Fruit fly (Drosophila melanogaster) whole organism, embryonic: ENCODE results near the gene CG10208.

Source experiments
- B-H1 ChIP-seq: fragments of 200-800 bp; sonication (Bioruptor generic); IDR thresholded peaks from 3 replicates; pipeline ENCODE4 v1.3.6; 2022; ENCODE audit warnings: missing biosample characterization, missing genetic modification characterization
- CG10209 ChIP-seq: fragments of 200-800 bp; sonication (Bioruptor generic); optimal IDR thresholded peaks from 3 replicates; lab custom pipeline; 2017; ENCODE audit warnings: missing biosample characterization, mild to moderate bottlenecking, missing genetic modification characterization, missing genetic modification reagents
- CG10654 ChIP-seq: fragments of 200-800 bp; sonication (Bioruptor generic); optimal IDR thresholded peaks from 2 replicates; lab custom pipeline; 2016; ENCODE audit warnings: missing biosample characterization, missing genetic modification characterization
- CG10979 ChIP-seq: fragments of 200-800 bp; sonication (Bioruptor generic); optimal IDR thresholded peaks from 2 replicates; lab custom pipeline; 2018; ENCODE audit warnings: missing biosample characterization, mild to moderate bottlenecking, missing genetic modification characterization, moderate library complexity
- CG12104 ChIP-seq: fragments of 200-800 bp; sonication (Bioruptor generic); optimal IDR thresholded peaks from 3 replicates; lab custom pipeline; 2016; ENCODE audit warnings: missing biosample characterization, missing genetic modification characterization
- CG13123 ChIP-seq: fragments of 200-800 bp; sonication (Bioruptor generic); optimal IDR thresholded peaks from 2 replicates; lab custom pipeline; 2016; ENCODE audit warnings: missing biosample characterization, missing genetic modification characterization
- CG13775 ChIP-seq: fragments of 200-800 bp; sonication (Bioruptor generic); optimal IDR thresholded peaks from 3 replicates; lab custom pipeline; 2017; ENCODE audit warnings: missing biosample characterization, mild to moderate bottlenecking, missing genetic modification characterization
- CG1792 ChIP-seq: fragments of 200-800 bp; sonication (Bioruptor generic); optimal IDR thresholded peaks from 2 replicates; lab custom pipeline; 2016; ENCODE audit warnings: missing biosample characterization, missing genetic modification characterization
- CG2120 ChIP-seq: fragments of 200-800 bp; sonication (Bioruptor generic); optimal IDR thresholded peaks from 3 replicates; lab custom pipeline; 2016; ENCODE audit warnings: missing biosample characterization, missing genetic modification characterization
- CG2129 ChIP-seq: fragments of 200-800 bp; sonication (Bioruptor generic); IDR thresholded peaks from 2 replicates; pipeline ENCODE4 v1.3.6; 2022; ENCODE audit warnings: missing biosample characterization, missing genetic modification characterization; ENCODE audit not compliant: partially characterized antibody
- CG34376 ChIP-seq: fragments of 200-800 bp; sonication (Bioruptor generic); optimal IDR thresholded peaks from 2 replicates; lab custom pipeline; 2018; ENCODE audit warnings: missing biosample characterization, mild to moderate bottlenecking, missing genetic modification characterization
- CG3838 ChIP-seq: fragments of 200-800 bp; sonication (Bioruptor generic); optimal IDR thresholded peaks from 3 replicates; lab custom pipeline; 2016; ENCODE audit warnings: missing biosample characterization, missing genetic modification characterization
- CG6765 ChIP-seq: fragments of 200-800 bp; sonication (Bioruptor generic); optimal IDR thresholded peaks from 3 replicates; lab custom pipeline; 2017; ENCODE audit warnings: missing biosample characterization, mild to moderate bottlenecking, missing genetic modification characterization
- CG7357 ChIP-seq: fragments of 200-800 bp; sonication (Bioruptor generic); IDR thresholded peaks from 3 replicates; pipeline ENCODE4 v1.3.6; 2022; ENCODE audit warnings: missing biosample characterization, missing genetic modification characterization
- CG7839 ChIP-seq: fragments of 200-800 bp; sonication (Bioruptor generic); optimal IDR thresholded peaks from 3 replicates; lab custom pipeline; 2018; ENCODE audit warnings: missing biosample characterization, mild to moderate bottlenecking, missing genetic modification characterization, moderate library complexity
- CG8290 ChIP-seq, 3 experiments: fragments of 200-800 bp; sonication (Bioruptor generic); optimal IDR thresholded peaks; 2 replicates each; lab custom pipeline; 2016 to 2019; ENCODE audit warnings: missing biosample characterization in 3 of 3, missing genetic modification characterization in 3 of 3, mild to moderate bottlenecking in 2 of 3, moderate library complexity in 1 of 3
- CG8944 ChIP-seq: fragments of 200-800 bp; sonication (Bioruptor generic); optimal IDR thresholded peaks from 3 replicates; lab custom pipeline; 2016; ENCODE audit warnings: missing biosample characterization, missing genetic modification characterization
- CG9932 ChIP-seq: fragments of 200-800 bp; sonication (Bioruptor generic); IDR thresholded peaks from 2 replicates; pipeline ENCODE4 v1.3.6; 2022; ENCODE audit warnings: missing biosample characterization, missing genetic modification characterization
- CkIIα-i1 ChIP-seq: fragments of 200-800 bp; sonication (Bioruptor generic); IDR thresholded peaks from 2 replicates; pipeline ENCODE4 v1.3.6; 2022; ENCODE audit warnings: missing biosample characterization, missing genetic modification characterization
- D19A ChIP-seq: fragments of 200-800 bp; optimal IDR thresholded peaks from 3 replicates; lab custom pipeline; 2019; ENCODE audit warnings: missing biosample characterization, mild to moderate bottlenecking, missing genetic modification characterization, moderate library complexity
- D19B ChIP-seq: fragments of 200-800 bp; sonication (Bioruptor generic); optimal IDR thresholded peaks from 2 replicates; lab custom pipeline; 2017; ENCODE audit warnings: missing biosample characterization, mild to moderate bottlenecking, missing genetic modification characterization
- Doc3 ChIP-seq: fragments of 200-800 bp; sonication (Bioruptor generic); IDR thresholded peaks from 3 replicates; pipeline ENCODE4 v1.3.6; 2022; ENCODE audit warnings: missing biosample characterization, missing genetic modification characterization; ENCODE audit not compliant: partially characterized antibody
- Dp ChIP-seq: fragments of 200-800 bp; sonication (Bioruptor generic); optimal IDR thresholded peaks from 2 replicates; lab custom pipeline; 2018; ENCODE audit warnings: missing biosample characterization, mild to moderate bottlenecking, missing genetic modification characterization, moderate library complexity
- E2f1 ChIP-seq: fragments of 200-800 bp; sonication (Bioruptor generic); IDR thresholded peaks from 2 replicates; pipeline ENCODE4 v1.3.6; 2022; ENCODE audit warnings: missing biosample characterization, missing genetic modification characterization
- Fer3 ChIP-seq: fragments of 200-800 bp; sonication (Bioruptor generic); optimal IDR thresholded peaks from 2 replicates; lab custom pipeline; 2018; ENCODE audit warnings: missing biosample characterization, mild to moderate bottlenecking, missing genetic modification characterization, moderate library complexity
- Hsf ChIP-seq: fragments of 200-800 bp; sonication (Bioruptor generic); optimal IDR thresholded peaks from 3 replicates; lab custom pipeline; 2016; ENCODE audit warnings: missing biosample characterization, missing genetic modification characterization
- Meics ChIP-seq: fragments of 200-800 bp; sonication (Bioruptor generic); optimal IDR thresholded peaks from 2 replicates; lab custom pipeline; 2017; ENCODE audit warnings: missing biosample characterization, mild to moderate bottlenecking, missing genetic modification characterization
- Nf-YB ChIP-seq: fragments of 200-800 bp; sonication (Bioruptor generic); optimal IDR thresholded peaks from 3 replicates; lab custom pipeline; 2019; ENCODE audit warnings: missing biosample characterization, mild to moderate bottlenecking, missing genetic modification characterization, moderate library complexity
- Oli ChIP-seq: fragments of 200-800 bp; sonication (Bioruptor generic); optimal IDR thresholded peaks from 2 replicates; lab custom pipeline; 2018; ENCODE audit warnings: missing biosample characterization, mild to moderate bottlenecking, missing genetic modification characterization, moderate library complexity
- Pdp1 ChIP-seq, 2 experiments: fragments of 200-800 bp; sonication (Bioruptor generic); optimal IDR thresholded peaks; 3 replicates each; lab custom pipeline; 2016; ENCODE audit warnings: missing biosample characterization in 2 of 2, missing genetic modification characterization in 2 of 2, mild to moderate bottlenecking in 1 of 2, moderate library complexity in 1 of 2
- Poxn ChIP-seq: fragments of 200-800 bp; sonication (Bioruptor generic); IDR thresholded peaks from 2 replicates; pipeline ENCODE4 v1.3.6; 2022; ENCODE audit warnings: missing biosample characterization, missing genetic modification characterization
- Tbp ChIP-seq: fragments of >200 bp; optimal IDR thresholded peaks from 2 replicates; lab custom pipeline; 2018; ENCODE audit warnings: missing biosample characterization, missing genetic modification characterization
- bab2 ChIP-seq: fragments of 200-800 bp; sonication (Bioruptor generic); optimal IDR thresholded peaks from 2 replicates; lab custom pipeline; 2016; ENCODE audit warnings: missing biosample characterization, missing genetic modification characterization
- bigmax ChIP-seq: fragments of 200-800 bp; sonication (Bioruptor generic); optimal IDR thresholded peaks from 2 replicates; lab custom pipeline; 2018; ENCODE audit warnings: missing biosample characterization, mild to moderate bottlenecking, missing genetic modification characterization
- cg ChIP-seq: fragments of 200-800 bp; sonication (Bioruptor generic); optimal IDR thresholded peaks from 3 replicates; lab custom pipeline; 2019; ENCODE audit warnings: missing biosample characterization, mild to moderate bottlenecking, missing genetic modification characterization, moderate library complexity
- ems ChIP-seq: fragments of 200-800 bp; sonication (Bioruptor generic); optimal IDR thresholded peaks from 3 replicates; lab custom pipeline; 2016; ENCODE audit warnings: missing biosample characterization, missing genetic modification characterization
- en ChIP-seq: fragments of 200-800 bp; sonication (Bioruptor generic); optimal IDR thresholded peaks from 2 replicates; lab custom pipeline; 2016; ENCODE audit warnings: missing biosample characterization, missing genetic modification characterization
- fd96Cb ChIP-seq: fragments of 200-800 bp; sonication (Bioruptor generic); optimal IDR thresholded peaks from 2 replicates; lab custom pipeline; 2018; ENCODE audit warnings: missing biosample characterization, mild to moderate bottlenecking, missing genetic modification characterization, moderate library complexity
- her ChIP-seq: fragments of 200-800 bp; sonication (Bioruptor generic); optimal IDR thresholded peaks from 2 replicates; lab custom pipeline; 2016; ENCODE audit warnings: missing biosample characterization, missing genetic modification characterization
- kay ChIP-seq: fragments of 200-800 bp; sonication (Bioruptor generic); optimal IDR thresholded peaks from 2 replicates; lab custom pipeline; 2016; ENCODE audit warnings: missing biosample characterization, missing genetic modification characterization
- peb ChIP-seq: fragments of 200-800 bp; sonication (Bioruptor generic); IDR thresholded peaks from 2 replicates; pipeline ENCODE4 v1.3.6; 2022; ENCODE audit warnings: missing biosample characterization, missing genetic modification characterization
- pfk ChIP-seq: fragments of 200-800 bp; sonication (Bioruptor generic); optimal IDR thresholded peaks from 2 replicates; lab custom pipeline; 2018; ENCODE audit warnings: missing biosample characterization, mild to moderate bottlenecking, missing genetic modification characterization, moderate library complexity
- pita ChIP-seq: fragments of 200-800 bp; sonication (Bioruptor generic); optimal IDR thresholded peaks from 2 replicates; lab custom pipeline; 2017; ENCODE audit warnings: missing biosample characterization, mild to moderate bottlenecking, missing genetic modification characterization
- run ChIP-seq: fragments of 200-800 bp; sonication (Bioruptor generic); optimal IDR thresholded peaks from 3 replicates; lab custom pipeline; 2018; ENCODE audit warnings: missing biosample characterization, mild to moderate bottlenecking, missing genetic modification characterization
- schlank ChIP-seq: fragments of 200-800 bp; sonication (Bioruptor generic); optimal IDR thresholded peaks from 2 replicates; lab custom pipeline; 2018; ENCODE audit warnings: missing biosample characterization, mild to moderate bottlenecking, missing genetic modification characterization
- sd ChIP-seq: fragments of 200-800 bp; sonication (Bioruptor generic); optimal IDR thresholded peaks from 3 replicates; lab custom pipeline; 2018; ENCODE audit warnings: missing biosample characterization, mild to moderate bottlenecking, missing genetic modification characterization, moderate library complexity
- sens ChIP-seq: fragments of 200-800 bp; sonication (Bioruptor generic); peaks from one replicate; lab custom pipeline; 2016; ENCODE audit warnings: missing biosample characterization, missing genetic modification characterization
- sna ChIP-seq: fragments of 200-800 bp; sonication (Bioruptor generic); IDR thresholded peaks from 2 replicates; pipeline ENCODE4 v1.3.6; 2022; ENCODE audit warnings: missing biosample characterization, missing genetic modification characterization; ENCODE audit not compliant: partially characterized antibody
- tx ChIP-seq: fragments of 200-800 bp; sonication (Bioruptor generic); optimal IDR thresholded peaks from 2 replicates; lab custom pipeline; 2016; ENCODE audit warnings: missing biosample characterization, missing genetic modification characterization
- vvl ChIP-seq: fragments of 200-800 bp; sonication (Bioruptor generic); IDR thresholded peaks from 2 replicates; pipeline ENCODE4 v1.3.6; 2022; ENCODE audit warnings: missing biosample characterization, missing genetic modification characterization
- wek ChIP-seq: fragments of 200-800 bp; sonication (Bioruptor generic); optimal IDR thresholded peaks from 3 replicates; lab custom pipeline; 2018; ENCODE audit warnings: missing biosample characterization, mild to moderate bottlenecking, missing genetic modification characterization, moderate library complexity

CG10208 gene

dm6 chr3R:23772808-23773207 is 1.1 kb downstream of the CG10208 start, which contains the start of gene tst (continued):
- peak; percentile 91 for TF ChIP-seq CG10654 (GFP tag; lab: Kevin White, UChicago)
- TF ChIP-seq pfk (GFP tag; lab: Kevin White, UChicago): no peak
- peak; percentile 74 for TF ChIP-seq kay (GFP tag; lab: Kevin White, UChicago)
- peak; percentile 74 for TF ChIP-seq run (tag; lab: Kevin White, UChicago)
- TF ChIP-seq CG3838 (GFP tag; lab: Kevin White, UChicago): no peak
- TF ChIP-seq ems (GFP tag; lab: Kevin White, UChicago): no peak
- TF ChIP-seq en (GFP tag; lab: Kevin White, UChicago): no peak
- peak; percentile 93 for TF ChIP-seq fd96Cb (tag; lab: Kevin White, UChicago)
- TF ChIP-seq sd (tag; lab: Kevin White, UChicago): no peak
- peak; percentile 85 for TF ChIP-seq D19A (tag; lab: Kevin White, UChicago)
- TF ChIP-seq bab2 (GFP tag; lab: Kevin White, UChicago): peak; percentile 35
- TF ChIP-seq CG6765 (GFP tag; lab: Kevin White, UChicago): peak; percentile 72
- TF ChIP-seq CG7839: peak; percentile 93
- peak; percentile 74 for TF ChIP-seq schlank (tag; lab: Kevin White, UChicago)
- peak; percentile 75 for TF ChIP-seq D19B
- TF ChIP-seq Hsf: peak; percentile 61
- no peak for TF ChIP-seq bigmax (GFP tag; lab: Kevin White, UChicago)
- peak; percentile 99 for TF ChIP-seq vvl (GFP tag; lab: Robert Waterston, UW)
- peak; percentile 94 for TF ChIP-seq CG13775 (GFP tag; lab: Kevin White, UChicago)
- no peak for TF ChIP-seq CG2129
- TF ChIP-seq sna (GFP tag; lab: Robert Waterston, UW): no peak
- no peak for TF ChIP-seq cg (GFP tag; lab: Kevin White, UChicago)
- peak; percentile 98 for TF ChIP-seq CG9932 (GFP tag; lab: Robert Waterston, UW)
- TF ChIP-seq Meics: peak; percentile 100
- TF ChIP-seq her (GFP tag; lab: Kevin White, UChicago): no peak
- TF ChIP-seq wek (GFP tag; lab: Kevin White, UChicago): no peak
- TF ChIP-seq Dp (GFP tag; lab: Kevin White, UChicago): peak; percentile 20
- TF ChIP-seq Nf-YB (GFP tag; lab: Kevin White, UChicago): peak; percentile 69
- peak; percentile 34 for TF ChIP-seq CG34376 (GFP tag; lab: Kevin White, UChicago)
- TF ChIP-seq CG2120 (GFP tag; lab: Kevin White, UChicago): peak; percentile 85
- no peak for TF ChIP-seq pita
- TF ChIP-seq CG7357 (GFP tag; lab: Robert Waterston, UW): peak; percentile 91
- peak; percentile 87 for TF ChIP-seq Oli (tag; lab: Kevin White, UChicago)
- peak; percentile 57 for TF ChIP-seq CkIIα-i1 (GFP tag; lab: Robert Waterston, UW)
- TF ChIP-seq CG12104 (GFP tag; lab: Kevin White, UChicago): peak; percentile 88
- TF ChIP-seq CG10979 (tag; lab: Kevin White, UChicago): peak; percentile 90
- TF ChIP-seq Fer3 (tag; lab: Kevin White, UChicago): peak; percentile 92
- peak; percentile 86 for TF ChIP-seq CG8290 (GFP tag; optimal IDR thresholded peaks at IDR 0.05; lab: Kevin White, UChicago)
- TF ChIP-seq CG8290 (tag; optimal IDR thresholded peaks at IDR 0.05; lab: Kevin White, UChicago): peak in 1 of 2 experiments; percentile 59
- peak; percentile 92 for TF ChIP-seq CG10209
- TF ChIP-seq sens (GFP tag; lab: Kevin White, UChicago): peak; percentile 93
- peak; percentile 16 for TF ChIP-seq tx (GFP tag; lab: Kevin White, UChicago)
- TF ChIP-seq CG1792 (GFP tag; lab: Kevin White, UChicago): no peak
- TF ChIP-seq Doc3 (GFP tag; lab: Robert Waterston, UW): peak; percentile 28; the same call in 1 of the 3 replicates
- TF ChIP-seq B-H1 (GFP tag; lab: Robert Waterston, UW): peak; percentile 96
- TF ChIP-seq CG8944 (GFP tag; lab: Kevin White, UChicago): peak; percentile 34
- TF ChIP-seq E2f1 (GFP tag; lab: Robert Waterston, UW): peak; percentile 97
- peak; percentile 80 for TF ChIP-seq Poxn (GFP tag; lab: Robert Waterston, UW)
- no peak for TF ChIP-seq Tbp (GFP tag; lab: Kevin White, UChicago)
- TF ChIP-seq Pdp1 (GFP tag; optimal IDR thresholded peaks at IDR 0.05; lab: Kevin White, UChicago): peak; percentile 67 to 87
- peak; percentile 87 for TF ChIP-seq CG13123
- peak; percentile 92 for TF ChIP-seq peb (GFP tag; lab: Robert Waterston, UW)
